Worm (Caenorhabditis elegans): ENCODE results near the gene str-129.

ce11 chrV:8085141-8085540 lies 7.1 kb downstream of the str-129 start, which contains the start of gene C09H5.7:
- no peak for TF ChIP-seq aly-1 (tag; optimal IDR thresholded peaks at IDR 0.05)
- TF ChIP-seq F13C5.2 (tag; optimal IDR thresholded peaks at IDR 0.05), result no peak
- TF ChIP-seq flt-1 (GFP tag; IDR thresholded peaks at IDR 0.05), result no peak
- no peak for TF ChIP-seq ama-1 (optimal IDR thresholded peaks at IDR 0.05)
- TF ChIP-seq tbx-37 (GFP tag; conservative IDR thresholded peaks at IDR 0.05), result no peak
- no peak for TF ChIP-seq sea-1 (GFP tag; conservative IDR thresholded peaks at IDR 0.05)
- TF ChIP-seq hmbx-1 (tag; optimal IDR thresholded peaks at IDR 0.05), result no peak
- no peak for TF ChIP-seq hmg-4 (GFP tag; optimal IDR thresholded peaks at IDR 0.05)
- no peak for TF ChIP-seq scrt-1 (GFP tag; IDR thresholded peaks at IDR 0.05)
- no peak for TF ChIP-seq tra-4 (tag; optimal IDR thresholded peaks at IDR 0.05)
- TF ChIP-seq B0310.2 (tag; optimal IDR thresholded peaks at IDR 0.05), result no peak
- TF ChIP-seq tbx-11 (GFP tag; IDR thresholded peaks at IDR 0.05), result no peak
- TF ChIP-seq ceh-36 (tag; optimal IDR thresholded peaks at IDR 0.05), result no peak
- no peak for TF ChIP-seq pes-1 (GFP tag; IDR thresholded peaks at IDR 0.05)
